Fruit fly (Drosophila melanogaster): Measurements from ENCODE around the gene chif.
A peak's percentile ranks its signal among the peaks of the same experiment; 100 is the strongest.

The chif gene

DNA sequence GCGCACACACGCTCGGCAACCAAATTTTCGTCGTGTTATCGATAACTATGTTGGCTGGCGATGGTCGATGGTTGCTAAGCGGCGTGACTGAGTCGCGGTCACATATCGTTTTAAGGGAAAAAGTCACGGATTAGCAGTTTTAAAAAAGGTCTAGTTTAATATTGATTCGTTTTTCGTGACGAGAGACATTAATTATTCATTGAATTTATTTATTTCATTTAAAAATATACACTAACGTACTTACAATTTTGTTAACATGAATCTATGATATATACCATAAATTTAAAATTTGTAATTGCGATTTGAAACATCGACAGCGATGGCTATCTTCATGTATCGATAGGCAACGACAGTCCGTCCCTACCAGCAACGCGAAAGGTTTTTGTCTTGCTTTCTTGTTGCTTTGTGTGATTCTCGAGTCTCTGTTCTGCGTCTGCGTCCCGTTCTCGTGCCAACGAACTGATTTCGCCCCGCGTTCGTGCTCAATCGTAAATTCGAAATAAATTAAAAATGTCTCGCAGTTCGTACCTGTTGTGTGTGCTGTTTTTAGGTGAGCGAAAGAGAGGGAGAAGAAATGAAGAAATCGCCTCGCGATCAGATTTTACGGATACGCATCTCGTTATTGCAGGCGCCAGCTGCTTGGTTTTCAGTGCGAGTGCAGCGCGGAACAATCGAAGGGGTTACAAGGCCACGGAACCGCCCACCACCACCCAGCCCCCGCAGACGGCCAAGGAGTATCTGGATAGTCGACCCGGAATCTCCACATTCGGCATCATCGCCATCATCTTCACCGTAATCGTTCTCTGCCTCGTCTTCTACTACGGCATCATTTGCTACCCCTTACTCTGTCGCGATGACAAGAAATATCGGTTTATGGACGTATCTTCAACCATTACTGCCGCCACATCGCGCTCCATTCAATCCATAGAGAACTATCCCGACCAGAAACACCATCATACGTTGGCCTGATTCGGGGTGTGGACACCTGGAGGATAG lies at the start of gene chif, which contains the start of the genes Hyls1 and CG4455:
Gene chif, minus strand, starts transcription at position 44 of the 996 bp plus-strand sequence.
Gene Hyls1, minus strand, starts transcription at position 44 of the 996 bp plus-strand sequence.
Gene CG4455, plus strand, starts transcription at position 350 of the 996 bp plus-strand sequence.
- TF ChIP-seq insv (optimal IDR thresholded peaks at IDR 0.05) (no peak), psq (optimal IDR thresholded peaks at IDR 0.05) (no peak), Sin3A (optimal IDR thresholded peaks at IDR 0.05) (no peak), h (optimal IDR thresholded peaks at IDR 0.05) (no peak), ttk (optimal IDR thresholded peaks at IDR 0.05) (no peak), Myc (optimal IDR thresholded peaks at IDR 0.05) (no peak)

dm6 chr2L:16397517-16397916 lies 45.1 kb upstream of the chif start:
- TF ChIP-seq insv (optimal IDR thresholded peaks at IDR 0.05) (no peak), h (optimal IDR thresholded peaks at IDR 0.05) (no peak), Sin3A (optimal IDR thresholded peaks at IDR 0.05) (no peak), psq (optimal IDR thresholded peaks at IDR 0.05) (no peak), ttk (optimal IDR thresholded peaks at IDR 0.05) (no peak), Myc (optimal IDR thresholded peaks at IDR 0.05) (no peak)

dm6 chr2L:16390803-16391202 lies 38.4 kb upstream of the chif start:
- TF ChIP-seq psq (optimal IDR thresholded peaks at IDR 0.05) (no peak), insv (optimal IDR thresholded peaks at IDR 0.05) (no peak), Myc (optimal IDR thresholded peaks at IDR 0.05) (no peak), ttk (optimal IDR thresholded peaks at IDR 0.05) (no peak), Sin3A (optimal IDR thresholded peaks at IDR 0.05) (no peak), h (optimal IDR thresholded peaks at IDR 0.05) (no peak)

- TF ChIP-seq ttk (optimal IDR thresholded peaks at IDR 0.05) (no peak), Myc (optimal IDR thresholded peaks at IDR 0.05) (no peak), psq (optimal IDR thresholded peaks at IDR 0.05) (no peak), insv (optimal IDR thresholded peaks at IDR 0.05) (no peak), Sin3A (optimal IDR thresholded peaks at IDR 0.05) (no peak), h (optimal IDR thresholded peaks at IDR 0.05) (no peak)
Measured at dm6 chr2L:16380973-16381372, 28.5 kb upstream of the chif start.

DNA sequence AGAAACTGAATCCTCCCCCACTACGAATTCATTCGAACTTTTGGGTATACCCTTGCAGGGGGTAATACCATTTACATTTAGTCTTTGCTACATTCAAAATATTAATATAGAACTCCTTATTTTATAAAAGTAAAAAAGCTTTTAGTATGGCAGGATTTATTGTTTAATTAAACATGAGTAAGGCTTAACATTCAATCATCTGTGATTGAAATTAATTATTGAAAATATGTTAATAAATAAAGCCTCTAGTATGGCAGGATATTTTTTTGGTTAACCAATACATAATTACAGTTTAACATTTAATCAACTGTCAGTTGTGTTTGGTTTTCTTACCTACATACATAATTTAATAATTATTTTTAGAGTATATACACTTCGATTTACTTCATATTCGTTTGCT lies 22.3 kb upstream of the chif start:
- no peak for TF ChIP-seq Myc (optimal IDR thresholded peaks at IDR 0.05)
- TF ChIP-seq insv (optimal IDR thresholded peaks at IDR 0.05): no peak
- TF ChIP-seq psq (optimal IDR thresholded peaks at IDR 0.05): no peak
- TF ChIP-seq Sin3A (optimal IDR thresholded peaks at IDR 0.05): no peak

DNA sequence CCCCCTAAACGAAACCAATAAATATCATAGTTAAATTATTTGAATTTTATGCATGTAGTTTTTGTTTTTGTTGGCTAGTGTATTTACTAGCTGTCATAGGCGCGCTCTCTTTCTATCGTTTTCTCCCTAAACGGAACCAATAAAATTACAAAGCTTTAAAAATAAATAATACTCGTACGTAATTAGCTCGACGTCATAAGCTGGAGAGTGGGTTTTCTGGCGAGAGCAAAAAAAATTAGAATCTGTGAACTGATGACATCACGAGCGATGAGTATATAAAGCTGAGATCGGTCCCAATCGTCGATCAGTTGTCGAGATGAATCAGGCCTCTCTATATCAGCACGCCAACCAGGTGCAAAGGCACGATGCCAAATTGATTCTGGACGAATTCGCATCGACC lies 13.2 kb upstream of the chif start, which contains the start of gene jhamt:
Gene jhamt, plus strand, starts transcription at position 301 of the 400 bp plus-strand sequence.
- TF ChIP-seq h (optimal IDR thresholded peaks at IDR 0.05) (no peak), psq (optimal IDR thresholded peaks at IDR 0.05) (no peak), Myc (optimal IDR thresholded peaks at IDR 0.05) (no peak), Sin3A (optimal IDR thresholded peaks at IDR 0.05) (no peak), insv (optimal IDR thresholded peaks at IDR 0.05) (no peak), ttk (optimal IDR thresholded peaks at IDR 0.05) (no peak)

- no peak for TF ChIP-seq insv (optimal IDR thresholded peaks at IDR 0.05)
- no peak for TF ChIP-seq Sin3A (optimal IDR thresholded peaks at IDR 0.05)
- no peak for TF ChIP-seq h (optimal IDR thresholded peaks at IDR 0.05)
- TF ChIP-seq psq (optimal IDR thresholded peaks at IDR 0.05): no peak
- no peak for TF ChIP-seq ttk (optimal IDR thresholded peaks at IDR 0.05)
- TF ChIP-seq Myc (optimal IDR thresholded peaks at IDR 0.05): no peak
Measured at dm6 chr2L:16357865-16358264, 5.4 kb upstream of the chif start.

DNA sequence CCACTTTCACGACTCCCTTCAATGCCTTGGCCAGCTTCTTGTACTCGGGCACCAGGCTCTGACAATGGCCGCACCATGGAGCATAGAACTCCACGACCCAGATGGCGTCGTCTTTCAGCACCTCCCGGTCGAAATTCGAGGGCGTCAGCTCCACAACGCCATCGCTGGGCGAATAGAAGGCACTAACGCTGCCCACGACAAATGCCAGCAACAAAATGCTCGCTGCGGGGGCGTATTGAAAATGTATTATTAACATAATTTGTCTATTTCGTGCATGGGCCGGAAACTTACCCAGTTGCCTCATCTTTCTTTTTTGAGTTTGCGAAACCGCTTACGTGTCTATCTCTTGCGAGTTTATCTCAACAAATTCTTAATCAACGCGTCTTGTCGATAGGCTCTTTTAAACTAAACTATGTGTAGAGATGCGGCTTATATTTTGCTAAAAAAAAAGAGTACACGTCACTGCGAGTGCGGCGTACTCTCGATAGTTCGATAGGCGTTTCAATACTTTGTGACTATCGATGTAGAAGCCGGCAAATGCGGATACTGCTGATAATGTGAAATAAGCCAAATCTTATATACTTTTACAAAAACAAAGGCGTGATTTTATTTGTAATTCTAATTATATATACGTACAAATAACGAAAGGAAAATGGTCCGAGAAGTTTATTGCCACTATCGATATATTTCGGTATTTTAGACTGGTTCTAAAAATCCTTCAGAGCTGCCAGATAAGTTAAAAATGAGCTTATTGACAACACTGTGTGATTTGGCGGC lies 4.0 kb upstream of the chif start, which contains the start of gene CaBP1:
Gene CaBP1, minus strand, starts transcription at position 487 of the 777 bp plus-strand sequence.
- TF ChIP-seq h (optimal IDR thresholded peaks at IDR 0.05) (no peak), Myc (optimal IDR thresholded peaks at IDR 0.05) (no peak), ttk (optimal IDR thresholded peaks at IDR 0.05) (no peak), Sin3A (optimal IDR thresholded peaks at IDR 0.05) (no peak), psq (optimal IDR thresholded peaks at IDR 0.05) (no peak)

dm6 chr2L:16353765-16354164 lies 1.3 kb upstream of the chif start:
- TF ChIP-seq h (optimal IDR thresholded peaks at IDR 0.05) (no peak), psq (optimal IDR thresholded peaks at IDR 0.05) (no peak), Myc (optimal IDR thresholded peaks at IDR 0.05) (no peak), insv (optimal IDR thresholded peaks at IDR 0.05) (no peak), Sin3A (optimal IDR thresholded peaks at IDR 0.05) (no peak), ttk (optimal IDR thresholded peaks at IDR 0.05) (no peak)

DNA sequence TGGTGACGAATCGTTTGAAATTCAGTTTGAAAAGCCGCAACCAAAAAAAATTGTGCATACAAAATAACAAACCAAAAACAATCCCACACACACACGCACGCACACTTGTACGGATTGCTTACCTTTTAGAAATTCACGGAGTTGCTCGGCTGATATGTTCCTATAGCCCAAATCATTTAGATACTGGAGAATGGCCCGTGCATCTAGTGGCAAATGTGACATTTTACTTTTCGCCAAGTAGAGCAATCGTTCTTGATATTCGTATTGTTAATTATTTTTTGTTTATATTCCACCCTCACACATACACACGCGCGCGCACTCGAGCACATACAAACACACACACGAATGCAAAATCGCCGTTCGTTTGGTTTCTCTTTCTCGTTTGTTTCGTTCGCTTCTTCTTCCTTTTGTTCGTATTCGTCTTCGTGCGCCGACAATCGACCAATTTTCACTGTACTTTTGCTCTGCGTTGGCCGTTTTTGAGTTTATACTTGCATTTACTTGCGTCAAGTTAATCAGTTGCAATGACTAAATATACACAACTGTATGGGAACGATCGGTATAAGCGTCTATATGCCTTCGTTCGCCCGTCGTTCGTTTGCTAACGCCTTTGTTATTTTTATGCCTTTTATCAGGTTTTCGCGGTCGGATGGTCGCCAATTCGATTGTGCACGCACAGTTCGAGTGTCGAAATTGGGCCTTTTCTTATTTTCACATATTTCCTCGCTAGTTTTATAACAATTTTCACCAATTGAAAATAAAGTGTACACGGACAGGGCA lies 433 bp downstream of the chif start:
- TF ChIP-seq psq (optimal IDR thresholded peaks at IDR 0.05): peak; percentile 87
- TF ChIP-seq h (optimal IDR thresholded peaks at IDR 0.05): no peak
- TF ChIP-seq ttk (optimal IDR thresholded peaks at IDR 0.05): no peak
- no peak for TF ChIP-seq Sin3A (optimal IDR thresholded peaks at IDR 0.05)
- TF ChIP-seq insv (optimal IDR thresholded peaks at IDR 0.05): no peak
